Worm (Caenorhabditis elegans) whole organism, early embryonic: Measurements from ENCODE around the gene T10C6.6.

Source experiments
- B0310.2 ChIP-seq: sonication (generic microtip); optimal IDR thresholded peaks from 2 replicates; lab custom pipeline; 2016; ENCODE audit warnings: mild to moderate bottlenecking, missing genetic modification characterization, missing compliant biosample characterization
- F13C5.2 ChIP-seq: sonication (generic microtip); optimal IDR thresholded peaks from 2 replicates; lab custom pipeline; 2017; ENCODE audit warnings: mild to moderate bottlenecking, missing genetic modification characterization, inconsistent platforms, missing compliant biosample characterization
- aly-1 ChIP-seq: sonication (generic microtip); optimal IDR thresholded peaks from 2 replicates; lab custom pipeline; 2016; ENCODE audit warnings: missing genetic modification characterization, missing compliant biosample characterization
- ama-1 ChIP-seq: fragments of 150-350 bp; optimal IDR thresholded peaks from 2 replicates; lab custom pipeline; 2014
- ceh-13 ChIP-seq: fragments of 200-800 bp; sonication (Bioruptor generic); optimal IDR thresholded peaks from 2 replicates; lab custom pipeline; 2018; ENCODE audit warnings: mild to moderate bottlenecking, missing genetic modification characterization, missing compliant biosample characterization
- ceh-36 ChIP-seq: sonication (generic microtip); optimal IDR thresholded peaks from 2 replicates; lab custom pipeline; 2016; ENCODE audit warnings: missing genetic modification characterization, inconsistent platforms, missing compliant biosample characterization
- ets-7 ChIP-seq: sonication (generic microtip); optimal IDR thresholded peaks from 2 replicates; lab custom pipeline; 2016; ENCODE audit warnings: missing genotype, missing genetic modification characterization, missing compliant biosample characterization
- flt-1 ChIP-seq: fragments of 200-800 bp; sonication (Bioruptor generic); IDR thresholded peaks from 2 replicates; pipeline ENCODE4 v1.3.6; 2022; ENCODE audit warnings: missing genetic modification characterization, missing compliant biosample characterization
- hmbx-1 ChIP-seq: sonication (generic microtip); optimal IDR thresholded peaks from 2 replicates; lab custom pipeline; 2016; ENCODE audit warnings: mild to moderate bottlenecking, missing genetic modification characterization, missing compliant biosample characterization
- hmg-4 ChIP-seq: fragments of 200-800 bp; sonication (Bioruptor generic); optimal IDR thresholded peaks from 2 replicates; lab custom pipeline; 2018; ENCODE audit warnings: mild to moderate bottlenecking, missing genetic modification characterization, missing compliant biosample characterization
- hnd-1 ChIP-seq: sonication (generic microtip); optimal IDR thresholded peaks from 2 replicates; lab custom pipeline; 2016; ENCODE audit warnings: missing genetic modification characterization, missing compliant biosample characterization
- pes-1 ChIP-seq: fragments of 200-800 bp; sonication (Bioruptor generic); IDR thresholded peaks from 2 replicates; pipeline ENCODE4 v1.3.6; 2022; ENCODE audit warnings: missing genetic modification reagents, missing genetic modification characterization, missing compliant biosample characterization
- scrt-1 ChIP-seq: fragments of 200-800 bp; sonication (Bioruptor generic); IDR thresholded peaks from 2 replicates; pipeline ENCODE4 v1.3.6; 2022; ENCODE audit warnings: missing genetic modification characterization, missing compliant biosample characterization
- sea-1 ChIP-seq: fragments of 200-800 bp; sonication (Bioruptor generic); conservative IDR thresholded peaks from 2 replicates; pipeline ENCODE4 v1.3.6; 2022; ENCODE audit warnings: missing genetic modification characterization, missing compliant biosample characterization
- tbx-11 ChIP-seq: fragments of 200-800 bp; sonication (Bioruptor generic); IDR thresholded peaks from 2 replicates; pipeline ENCODE4 v1.3.6; 2022; ENCODE audit warnings: missing genetic modification characterization, missing compliant biosample characterization
- tbx-37 ChIP-seq: fragments of 200-800 bp; sonication (Bioruptor generic); conservative IDR thresholded peaks from 2 replicates; pipeline ENCODE4 v1.3.6; 2022; ENCODE audit warnings: missing genetic modification reagents, missing genetic modification characterization, missing compliant biosample characterization
- tra-4 ChIP-seq: sonication (generic microtip); optimal IDR thresholded peaks from 2 replicates; lab custom pipeline; 2017; ENCODE audit warnings: missing genetic modification characterization, missing compliant biosample characterization

The T10C6.6 gene

DNA sequence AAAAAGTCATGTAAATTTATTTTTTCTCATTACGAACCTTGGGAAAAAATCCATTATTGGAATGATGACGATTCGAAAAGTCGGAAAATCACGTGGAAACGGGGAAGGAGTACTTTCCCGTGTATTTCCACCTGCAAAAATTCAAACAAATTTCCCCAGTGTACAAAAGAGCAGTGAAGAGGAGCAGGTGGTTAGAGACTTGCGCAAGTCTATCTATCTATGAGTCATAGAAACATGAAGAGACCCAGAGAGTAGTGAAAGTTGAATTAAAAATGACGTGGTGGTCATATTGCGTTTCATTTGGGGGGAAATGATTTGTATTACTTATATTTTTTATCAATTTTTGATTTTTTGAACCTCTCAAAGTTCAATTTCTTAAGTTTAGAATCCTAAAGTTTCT is 23.7 kb upstream of the T10C6.6 start, which contains the start of gene nhr-50:
Gene nhr-50, minus strand, starts transcription at position 199 of the 400 bp plus-strand sequence.
- TF ChIP-seq scrt-1, result no peak
- TF ChIP-seq ceh-36, result no peak
- TF ChIP-seq F13C5.2 (tag; lab: Kevin White, UChicago), result no peak
- TF ChIP-seq hnd-1 (tag; lab: Kevin White, UChicago), result no peak
- no peak for TF ChIP-seq tbx-11 (GFP tag; lab: Robert Waterston, UW)
- no peak for TF ChIP-seq aly-1 (tag; lab: Kevin White, UChicago)

DNA sequence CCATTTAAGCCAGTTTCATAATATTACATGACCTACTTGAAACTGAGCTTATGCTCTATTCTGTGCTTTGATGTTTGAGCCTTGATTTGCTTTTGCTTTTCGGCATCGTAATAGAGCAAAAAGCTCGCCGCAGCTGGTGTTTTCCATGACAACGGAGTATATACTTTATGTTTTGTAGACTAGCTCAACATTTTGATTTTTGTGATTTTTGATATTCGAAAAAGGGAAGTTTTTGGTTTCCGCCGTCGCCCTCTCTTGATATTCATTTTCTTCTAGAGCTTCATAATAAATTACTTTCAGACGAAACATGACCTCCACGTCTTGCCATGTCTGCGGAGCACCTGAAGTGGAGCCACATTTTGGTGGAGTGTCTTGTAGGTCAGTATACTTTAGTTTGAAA is 21.8 kb upstream of the T10C6.6 start, which contains the start of gene nhr-63:
Gene nhr-63, plus strand, starts transcription at position 301 of the 400 bp plus-strand sequence.
- TF ChIP-seq tbx-37 (GFP tag; lab: Robert Waterston, UW), result no peak

DNA sequence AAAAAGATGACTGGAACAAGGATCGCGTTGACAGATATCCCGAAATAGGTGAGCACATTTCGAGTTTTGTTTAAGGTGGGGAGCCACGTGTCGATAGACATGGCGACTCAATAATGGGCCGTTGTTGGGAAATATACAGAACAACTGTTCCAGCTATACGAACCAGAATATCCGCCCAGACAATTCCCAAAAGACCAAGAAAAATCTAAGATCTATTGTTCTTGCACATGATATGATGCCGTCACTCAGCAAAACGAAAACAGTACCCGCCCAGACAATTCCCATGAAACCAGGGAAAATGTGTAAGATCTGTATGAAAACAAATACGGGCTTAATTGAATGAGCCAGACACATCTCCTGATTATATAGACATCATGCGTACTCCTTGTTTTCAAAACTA is 16.6 kb upstream of the T10C6.6 start, which contains the start of gene str-231:
Gene str-231, minus strand, starts transcription at position 101 of the 400 bp plus-strand sequence.
- TF ChIP-seq tra-4 (tag; lab: Kevin White, UChicago) (no peak), ceh-36 (no peak), scrt-1 (no peak), F13C5.2 (tag; lab: Kevin White, UChicago) (no peak), ets-7 (no peak), pes-1 (GFP tag; lab: Robert Waterston, UW) (no peak), sea-1 (no peak)

DNA sequence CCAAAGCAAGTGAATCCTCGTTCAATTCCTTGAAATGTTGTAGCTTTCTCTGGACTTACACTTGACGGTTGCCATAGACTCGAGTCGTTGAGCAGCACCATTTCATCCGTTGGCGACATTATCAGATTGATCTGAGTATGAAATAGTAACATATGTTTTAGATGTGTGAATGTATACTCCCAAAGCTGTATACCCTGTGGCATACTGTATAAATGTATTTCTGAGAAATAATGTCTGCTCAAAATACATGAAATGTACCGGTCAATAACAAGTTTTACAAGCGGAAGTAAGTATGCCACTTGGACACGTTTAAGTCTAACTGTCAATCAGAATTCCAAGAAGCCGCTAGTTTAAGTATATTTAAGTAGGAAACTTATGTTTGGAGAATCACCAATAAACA is 14.6 kb upstream of the T10C6.6 start, which contains the start of gene str-233:
Gene str-233, minus strand, starts transcription at position 101 of the 400 bp plus-strand sequence.
- TF ChIP-seq ceh-13 (no peak), aly-1 (tag; lab: Kevin White, UChicago) (no peak), tra-4 (tag; lab: Kevin White, UChicago) (no peak), hmbx-1 (tag; lab: Kevin White, UChicago) (no peak), ceh-36 (no peak), scrt-1 (no peak), ama-1 (lab: Kevin White, UChicago) (no peak), B0310.2 (tag; lab: Kevin White, UChicago) (no peak), sea-1 (no peak), hnd-1 (tag; lab: Kevin White, UChicago) (no peak), ets-7 (no peak)

DNA sequence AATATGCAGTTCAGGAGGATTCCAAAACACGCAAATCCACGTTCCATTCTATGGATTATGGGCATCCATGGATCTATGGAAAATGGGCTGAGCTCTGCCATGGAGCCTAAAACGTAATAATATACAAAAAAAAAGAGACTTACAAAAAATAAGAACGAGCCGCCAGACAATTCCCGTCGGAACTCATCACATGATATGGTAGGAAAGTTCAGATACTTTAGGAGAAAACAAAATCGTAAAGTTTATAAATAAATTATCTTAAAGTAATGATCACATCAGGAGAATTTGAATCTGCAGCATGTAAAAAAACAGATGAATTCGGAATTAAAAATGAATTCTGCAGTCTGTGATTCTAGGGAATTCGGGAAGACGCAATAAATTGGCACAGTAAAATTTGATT is 8.5 kb upstream of the T10C6.6 start, which contains the start of gene str-232:
Gene str-232, minus strand, starts transcription at position 101 of the 400 bp plus-strand sequence.
- no peak for TF ChIP-seq tbx-37 (GFP tag; lab: Robert Waterston, UW)
- TF ChIP-seq ets-7, result no peak
- TF ChIP-seq hmbx-1 (tag; lab: Kevin White, UChicago), result no peak
- no peak for TF ChIP-seq aly-1 (tag; lab: Kevin White, UChicago)
- TF ChIP-seq pes-1 (GFP tag; lab: Robert Waterston, UW), result no peak
- TF ChIP-seq hnd-1 (tag; lab: Kevin White, UChicago), result no peak

DNA sequence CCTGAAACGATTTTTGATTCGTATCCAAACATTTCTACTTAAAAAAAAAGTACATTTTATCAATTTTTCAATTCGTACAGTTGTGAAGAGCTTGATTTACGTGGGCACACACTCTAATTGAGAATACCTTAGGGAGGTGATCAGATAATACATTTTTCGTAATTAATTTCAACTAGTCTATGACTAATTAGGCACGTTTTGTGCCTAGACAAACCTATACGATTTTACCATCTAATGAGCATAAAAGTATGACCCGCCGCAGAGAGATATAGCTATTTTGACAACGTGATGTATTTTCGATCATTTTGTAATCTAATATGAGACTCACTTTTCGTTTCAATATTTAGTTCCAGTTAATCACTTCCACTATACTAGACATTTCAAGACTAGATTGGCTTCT is 7.1 kb upstream of the T10C6.6 start:
- TF ChIP-seq ceh-13 (no peak), tbx-11 (GFP tag; lab: Robert Waterston, UW) (no peak), ceh-36 (no peak), aly-1 (tag; lab: Kevin White, UChicago) (no peak), tra-4 (tag; lab: Kevin White, UChicago) (no peak), ets-7 (no peak), scrt-1 (no peak)

- TF ChIP-seq aly-1 (tag; lab: Kevin White, UChicago) (no peak), B0310.2 (tag; lab: Kevin White, UChicago) (no peak), ceh-36 (no peak), flt-1 (GFP tag; lab: Robert Waterston, UW) (no peak), tbx-11 (GFP tag; lab: Robert Waterston, UW) (no peak), ceh-13 (no peak)
These were observed 6.5 kb upstream of the T10C6.6 start, which contains the start of gene srx-43 for ce11 chrV:16017671-16018070. TSS of gene srx-43 (plus strand) at chrV:16017971.

DNA sequence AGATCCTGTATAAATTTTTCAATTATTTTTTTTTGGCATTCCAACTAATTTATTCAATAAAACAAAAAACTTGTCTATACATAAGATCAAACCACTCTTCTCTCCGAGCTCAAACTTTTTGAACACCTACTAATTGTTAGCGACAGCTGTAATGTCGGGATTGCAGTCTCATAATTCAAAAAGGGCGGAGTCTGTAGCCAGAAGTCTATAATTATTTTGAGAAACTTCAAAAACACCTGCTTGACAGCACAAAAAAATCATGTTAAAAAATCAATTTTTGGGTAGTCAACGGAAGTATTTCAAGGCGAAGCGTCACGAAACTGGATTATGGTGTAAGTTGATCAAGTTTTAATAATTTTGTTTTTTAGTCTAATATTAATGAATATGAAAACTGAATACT is 4.1 kb upstream of the T10C6.6 start, which contains the start of gene srx-44:
Gene srx-44, plus strand, starts transcription at position 301 of the 400 bp plus-strand sequence.
- TF ChIP-seq hnd-1 (tag; lab: Kevin White, UChicago) (no peak), ama-1 (lab: Kevin White, UChicago) (no peak), F13C5.2 (tag; lab: Kevin White, UChicago) (no peak)

- TF ChIP-seq tbx-37 (GFP tag; lab: Robert Waterston, UW) (peak; percentile 83), tra-4 (tag; lab: Kevin White, UChicago) (no peak)
These were observed 1.5 kb upstream of the T10C6.6 start for ce11 chrV:16022600-16022999.

DNA sequence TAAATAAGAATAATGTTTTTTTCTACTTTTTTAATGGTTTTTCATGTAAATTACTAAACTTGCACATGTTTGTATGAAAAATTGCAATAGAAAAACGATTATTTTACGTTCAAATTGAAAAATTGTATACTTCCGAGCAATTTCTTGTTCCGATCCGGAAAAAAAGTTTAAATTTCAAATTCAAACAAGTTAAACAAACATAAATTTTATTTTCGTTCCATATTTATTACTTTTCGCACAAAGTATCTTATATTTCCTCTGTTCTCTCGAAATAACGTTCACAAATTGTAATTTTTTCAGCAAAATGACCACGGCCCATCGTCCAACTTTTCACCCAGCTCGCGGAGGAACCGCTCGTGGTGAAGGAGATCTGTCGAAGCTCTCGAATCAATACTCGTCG is 1.1 kb upstream of the T10C6.6 start, which contains the start of gene cwc-15:
Gene cwc-15, plus strand, starts transcription at position 301 of the 400 bp plus-strand sequence.
- TF ChIP-seq F13C5.2 (tag; lab: Kevin White, UChicago) (no peak), scrt-1 (no peak), aly-1 (tag; lab: Kevin White, UChicago) (no peak), flt-1 (GFP tag; lab: Robert Waterston, UW) (no peak), B0310.2 (tag; lab: Kevin White, UChicago) (no peak), tbx-11 (GFP tag; lab: Robert Waterston, UW) (no peak), hnd-1 (tag; lab: Kevin White, UChicago) (no peak), hmg-4 (no peak), sea-1 (no peak), tra-4 (tag; lab: Kevin White, UChicago) (no peak), pes-1 (GFP tag; lab: Robert Waterston, UW) (no peak), ets-7 (no peak), ceh-36 (no peak), ama-1 (lab: Kevin White, UChicago) (no peak)
